Worm (Caenorhabditis elegans): ENCODE measurements around the gene dsb-1.

ce11 chrIV:12378919-12379318, 29.8 kb upstream of the dsb-1 start:
- no peak for TF ChIP-seq duxl-1 (tag; optimal IDR thresholded peaks at IDR 0.05; ENCODE audit: poor library complexity)
- TF ChIP-seq lin-38 (GFP tag; IDR thresholded peaks at IDR 0.05) = no peak
- no peak for TF ChIP-seq ztf-7 (tag; optimal IDR thresholded peaks at IDR 0.05)
- no peak for TF ChIP-seq nhr-25 (tag; optimal IDR thresholded peaks at IDR 0.05; ENCODE audit: borderline replicate concordance, insufficient read depth)
- TF ChIP-seq zfp-3 (GFP tag; conservative IDR thresholded peaks at IDR 0.05) = no peak
